Worm (Caenorhabditis elegans) whole organism, L2 larva: Measurements from ENCODE around the gene smc-5.
A peak's percentile ranks its signal among the peaks of the same experiment; 100 is the strongest.

Source experiments
- F13H6.1 ChIP-seq: sonication (generic microtip); optimal IDR thresholded peaks from 2 replicates; lab custom pipeline; 2016; ENCODE audit warnings: missing genetic modification characterization, missing compliant biosample characterization
- ama-1 ChIP-seq: fragments of 150-350 bp; optimal IDR thresholded peaks from 2 replicates; lab custom pipeline; 2018; ENCODE audit warnings: inconsistent platforms
- ceh-16 ChIP-seq: fragments of 150-350 bp; optimal IDR thresholded peaks from 2 replicates; lab custom pipeline; 2014; ENCODE audit warnings: missing biosample characterization, missing genetic modification characterization
- ceh-82 ChIP-seq: fragments of 150-350 bp; optimal IDR thresholded peaks from 2 replicates; lab custom pipeline; 2014; ENCODE audit warnings: missing biosample characterization, missing genetic modification characterization
- elt-3 ChIP-seq: sonication (generic microtip); optimal IDR thresholded peaks from 2 replicates; lab custom pipeline; 2017; ENCODE audit warnings: missing biosample characterization, missing genetic modification characterization
- fos-1 ChIP-seq: fragments of 150-350 bp; optimal IDR thresholded peaks from 2 replicates; lab custom pipeline; 2014; ENCODE audit warnings: missing biosample characterization, missing genetic modification characterization
- lin-13 ChIP-seq: fragments of 150-350 bp; optimal IDR thresholded peaks from 2 replicates; lab custom pipeline; 2014; ENCODE audit warnings: missing biosample characterization, missing genetic modification reagents, missing genetic modification characterization
- lin-39 ChIP-seq: fragments of 150-350 bp; optimal IDR thresholded peaks from 2 replicates; lab custom pipeline; 2014; ENCODE audit warnings: missing biosample characterization, missing genetic modification reagents, missing genetic modification characterization
- lsy-2 ChIP-seq, 2 experiments: fragments of 150-350 bp in 1 of 2; sonication (generic microtip) in 1 of 2; optimal IDR thresholded peaks; 2 replicates each; lab custom pipeline; 2014 to 2017; ENCODE audit warnings: missing biosample characterization in 2 of 2, missing genetic modification characterization in 2 of 2
- peb-1 ChIP-seq: fragments of 150-350 bp; optimal IDR thresholded peaks from 2 replicates; lab custom pipeline; 2014; ENCODE audit warnings: missing biosample characterization, missing genetic modification characterization
- skn-1 ChIP-seq: sonication (generic microtip); optimal IDR thresholded peaks from 2 replicates; lab custom pipeline; 2017; ENCODE audit warnings: missing biosample characterization, missing genetic modification characterization
- sma-3 ChIP-seq: sonication (generic microtip); optimal IDR thresholded peaks from 2 replicates; lab custom pipeline; 2016; ENCODE audit warnings: missing genetic modification reagents, missing genetic modification characterization, missing compliant biosample characterization
- unc-55 ChIP-seq: fragments of 150-350 bp; sonication (generic microtip); optimal IDR thresholded peaks from 3 replicates; lab custom pipeline; 2014; ENCODE audit warnings: missing biosample characterization, missing genetic modification reagents, missing genetic modification characterization

ce11 chrII:5085450-5085849 lies 23.5 kb downstream of the smc-5 start, which contains the start of gene txt-9:
- TF ChIP-seq lin-13 (GFP tag; lab: Kevin White, UChicago) (no peak), ceh-16 (tag; lab: Kevin White, UChicago) (no peak), lin-39 (tag; lab: Kevin White, UChicago) (no peak), sma-3 (no peak), ama-1 (lab: Kevin White, UChicago) (no peak), F13H6.1 (no peak), lsy-2 (tag; optimal IDR thresholded peaks at IDR 0.05; lab: Kevin White, UChicago) (no peak), elt-3 (tag; lab: Kevin White, UChicago) (no peak), fos-1 (tag; lab: Kevin White, UChicago) (peak; percentile 45), skn-1 (tag; lab: Kevin White, UChicago) (no peak), peb-1 (tag; lab: Kevin White, UChicago) (no peak), unc-55 (GFP tag; lab: Kevin White, UChicago) (no peak), ceh-82 (tag; lab: Kevin White, UChicago) (no peak)
